Fruit fly (Drosophila melanogaster) whole organism, embryonic: ENCODE data around the gene CG9222.

Experiments used
- CG10321 ChIP-seq: fragments of 200-800 bp; sonication (Bioruptor generic); IDR thresholded peaks from 2 replicates; pipeline ENCODE4 v1.3.6; 2022; ENCODE audit warnings: missing biosample characterization, missing genetic modification characterization
- CG10543 ChIP-seq: fragments of 200-800 bp; sonication (Bioruptor generic); optimal IDR thresholded peaks from 3 replicates; lab custom pipeline; 2017; ENCODE audit warnings: missing biosample characterization, mild to moderate bottlenecking, missing genetic modification characterization, moderate library complexity
- CG12769 ChIP-seq: fragments of 200-800 bp; sonication (Bioruptor generic); optimal IDR thresholded peaks from 2 replicates; lab custom pipeline; 2019; ENCODE audit warnings: missing biosample characterization, mild to moderate bottlenecking, missing genetic modification characterization, moderate library complexity
- CG12942 ChIP-seq: fragments of 200-800 bp; sonication (Bioruptor generic); optimal IDR thresholded peaks from 3 replicates; lab custom pipeline; 2016; ENCODE audit warnings: missing biosample characterization, missing genetic modification characterization
- CG13287 ChIP-seq: fragments of 200-800 bp; sonication (Bioruptor generic); IDR thresholded peaks from 2 replicates; pipeline ENCODE4 v1.3.6; 2022; ENCODE audit warnings: missing biosample characterization, missing genetic modification characterization; ENCODE audit not compliant: partially characterized antibody
- CG14014 ChIP-seq: fragments of 200-800 bp; sonication (Bioruptor generic); IDR thresholded peaks from 2 replicates; pipeline ENCODE4 v1.3.6; 2022; ENCODE audit warnings: missing biosample characterization, missing genetic modification characterization
- CG1602 ChIP-seq: fragments of 200-800 bp; sonication (Bioruptor generic); optimal IDR thresholded peaks from 3 replicates; lab custom pipeline; 2016; ENCODE audit warnings: missing biosample characterization, missing genetic modification characterization
- CG1603 ChIP-seq: fragments of 200-800 bp; sonication (Bioruptor generic); optimal IDR thresholded peaks from 2 replicates; lab custom pipeline; 2019; ENCODE audit warnings: missing biosample characterization, mild to moderate bottlenecking, missing genetic modification characterization, moderate library complexity
- CG16813 ChIP-seq: fragments of 200-800 bp; sonication (Bioruptor generic); IDR thresholded peaks from 3 replicates; pipeline ENCODE4 v1.3.6; 2022; ENCODE audit warnings: missing biosample characterization, missing genetic modification characterization; ENCODE audit not compliant: partially characterized antibody
- CG17568 ChIP-seq: fragments of 200-800 bp; sonication (Bioruptor generic); optimal IDR thresholded peaks from 2 replicates; lab custom pipeline; 2018; ENCODE audit warnings: missing biosample characterization, mild to moderate bottlenecking, missing genetic modification characterization, moderate library complexity
- CG17912 ChIP-seq: fragments of 200-800 bp; sonication (Bioruptor generic); optimal IDR thresholded peaks from 2 replicates; lab custom pipeline; 2018; ENCODE audit warnings: missing biosample characterization, mild to moderate bottlenecking, missing genetic modification characterization
- CG18599 ChIP-seq: fragments of 200-800 bp; sonication (Bioruptor generic); optimal IDR thresholded peaks from 3 replicates; lab custom pipeline; 2017; ENCODE audit warnings: missing biosample characterization, missing genetic modification characterization, mild to moderate bottlenecking, moderate library complexity, missing genetic modification reagents
- CG18619 ChIP-seq: fragments of 200-800 bp; sonication (Bioruptor generic); optimal IDR thresholded peaks from 3 replicates; lab custom pipeline; 2017; ENCODE audit warnings: missing biosample characterization, mild to moderate bottlenecking, missing genetic modification characterization
- CG2120 ChIP-seq: fragments of 200-800 bp; sonication (Bioruptor generic); optimal IDR thresholded peaks from 3 replicates; lab custom pipeline; 2016; ENCODE audit warnings: missing biosample characterization, missing genetic modification characterization
- CG2202 ChIP-seq: fragments of 200-800 bp; sonication (Bioruptor generic); optimal IDR thresholded peaks from 2 replicates; lab custom pipeline; 2018; ENCODE audit warnings: missing biosample characterization, mild to moderate bottlenecking, missing genetic modification characterization
- CG2889 ChIP-seq: fragments of 200-800 bp; sonication (Bioruptor generic); IDR thresholded peaks from 3 replicates; pipeline ENCODE4 v1.3.6; 2022; ENCODE audit warnings: missing biosample characterization, missing genetic modification characterization
- CG33557 ChIP-seq: fragments of 200-800 bp; sonication (Bioruptor generic); optimal IDR thresholded peaks from 2 replicates; lab custom pipeline; 2019; ENCODE audit warnings: missing biosample characterization, mild to moderate bottlenecking, missing genetic modification characterization, moderate library complexity
- CG34376 ChIP-seq: fragments of 200-800 bp; sonication (Bioruptor generic); optimal IDR thresholded peaks from 2 replicates; lab custom pipeline; 2018; ENCODE audit warnings: missing biosample characterization, mild to moderate bottlenecking, missing genetic modification characterization
- CG6175 ChIP-seq: fragments of 200-800 bp; sonication (Bioruptor generic); IDR thresholded peaks from 3 replicates; pipeline ENCODE4 v1.3.6; 2022; ENCODE audit warnings: missing biosample characterization, missing genetic modification characterization
- CG8388 ChIP-seq: fragments of 200-800 bp; sonication (Bioruptor generic); optimal IDR thresholded peaks from 2 replicates; lab custom pipeline; 2019; ENCODE audit warnings: missing biosample characterization, mild to moderate bottlenecking, missing genetic modification characterization, moderate library complexity
- CG8924 ChIP-seq: fragments of 200-800 bp; optimal IDR thresholded peaks from 3 replicates; lab custom pipeline; 2019; ENCODE audit warnings: missing biosample characterization, mild to moderate bottlenecking, missing genetic modification characterization, moderate library complexity
- Chrac-16 ChIP-seq: fragments of 200-800 bp; sonication (Bioruptor generic); optimal IDR thresholded peaks from 3 replicates; lab custom pipeline; 2016; ENCODE audit warnings: missing biosample characterization, missing genetic modification characterization
- CrebB ChIP-seq: fragments of 200-800 bp; sonication (Bioruptor generic); optimal IDR thresholded peaks from 3 replicates; lab custom pipeline; 2018; ENCODE audit warnings: missing biosample characterization, mild to moderate bottlenecking, missing genetic modification characterization
- Dip3 ChIP-seq: fragments of 200-800 bp; sonication (Bioruptor generic); optimal IDR thresholded peaks from 3 replicates; lab custom pipeline; 2016; ENCODE audit warnings: missing biosample characterization, missing genetic modification characterization
- HmgD ChIP-seq: fragments of 200-800 bp; sonication (Bioruptor generic); optimal IDR thresholded peaks from 3 replicates; lab custom pipeline; 2016; ENCODE audit warnings: missing biosample characterization, missing genetic modification characterization
- Lhr ChIP-seq: fragments of 200-800 bp; sonication (Bioruptor generic); optimal IDR thresholded peaks from 3 replicates; lab custom pipeline; 2017; ENCODE audit warnings: mild to moderate bottlenecking, missing biosample characterization, missing genetic modification reagents, missing genetic modification characterization
- Optix ChIP-seq: fragments of 200-800 bp; sonication (Bioruptor generic); IDR thresholded peaks from 3 replicates; pipeline ENCODE4 v1.3.6; 2022; ENCODE audit warnings: missing biosample characterization, missing genetic modification characterization
- Pdp1 ChIP-seq, 2 experiments: fragments of 200-800 bp; sonication (Bioruptor generic); optimal IDR thresholded peaks; 3 replicates each; lab custom pipeline; 2016; ENCODE audit warnings: missing biosample characterization in 2 of 2, missing genetic modification characterization in 2 of 2, mild to moderate bottlenecking in 1 of 2, moderate library complexity in 1 of 2
- Scr ChIP-seq: fragments of 200-800 bp; sonication (Bioruptor generic); IDR thresholded peaks from 2 replicates; pipeline ENCODE4 v1.3.6; 2022; ENCODE audit warnings: missing biosample characterization, missing genetic modification characterization; ENCODE audit not compliant: partially characterized antibody
- Tbp ChIP-seq: fragments of >200 bp; optimal IDR thresholded peaks from 2 replicates; lab custom pipeline; 2018; ENCODE audit warnings: missing biosample characterization, missing genetic modification characterization
- abd-A ChIP-seq: fragments of 200-800 bp; sonication (Bioruptor generic); optimal IDR thresholded peaks from 3 replicates; lab custom pipeline; 2019; ENCODE audit warnings: missing biosample characterization, mild to moderate bottlenecking, missing genetic modification characterization, moderate library complexity
- br ChIP-seq: fragments of >200 bp; optimal IDR thresholded peaks from 2 replicates; lab custom pipeline; 2017
- cg ChIP-seq: fragments of 200-800 bp; sonication (Bioruptor generic); optimal IDR thresholded peaks from 3 replicates; lab custom pipeline; 2019; ENCODE audit warnings: missing biosample characterization, mild to moderate bottlenecking, missing genetic modification characterization, moderate library complexity
- chif ChIP-seq, 2 experiments: fragments of 200-800 bp; sonication (Bioruptor generic); optimal IDR thresholded peaks; 3 replicates each; lab custom pipeline; 2016; ENCODE audit warnings: missing biosample characterization in 2 of 2, missing genetic modification characterization in 2 of 2
- chinmo ChIP-seq: fragments of 200-800 bp; sonication (Bioruptor generic); IDR thresholded peaks from 4 replicates; pipeline ENCODE4 v1.3.6; 2022; ENCODE audit warnings: missing biosample characterization, missing genetic modification characterization; ENCODE audit not compliant: partially characterized antibody
- ftz-f1 ChIP-seq: fragments of 200-800 bp; sonication (Bioruptor generic); optimal IDR thresholded peaks from 2 replicates; lab custom pipeline; 2016; ENCODE audit warnings: missing biosample characterization, missing genetic modification characterization
- gem ChIP-seq: fragments of 200-800 bp; sonication (Bioruptor generic); optimal IDR thresholded peaks from 2 replicates; lab custom pipeline; 2019; ENCODE audit warnings: missing biosample characterization, mild to moderate bottlenecking, missing genetic modification characterization, moderate library complexity
- gt ChIP-seq: fragments of 200-800 bp; sonication (Bioruptor generic); IDR thresholded peaks from 2 replicates; pipeline ENCODE4 v1.3.6; 2022; ENCODE audit warnings: missing biosample characterization, missing genetic modification characterization
- kah ChIP-seq: fragments of 200-800 bp; sonication (Bioruptor generic); optimal IDR thresholded peaks from 2 replicates; lab custom pipeline; 2018; ENCODE audit warnings: missing biosample characterization, mild to moderate bottlenecking, missing genetic modification characterization
- lola ChIP-seq, 3 experiments: fragments of >200 bp in 2 of 3; fragments of 200-800 bp in 1 of 3; sonication (Bioruptor generic) in 1 of 3; optimal IDR thresholded peaks; 2 replicates each; lab custom pipeline; 2017 to 2019; ENCODE audit warnings: missing biosample characterization in 3 of 3, missing genetic modification characterization in 3 of 3, mild to moderate bottlenecking in 1 of 3, moderate library complexity in 1 of 3
- mam ChIP-seq: fragments of 200-800 bp; sonication (Bioruptor generic); optimal IDR thresholded peaks from 3 replicates; lab custom pipeline; 2016; ENCODE audit warnings: missing biosample characterization, missing genetic modification characterization
- mirr ChIP-seq: fragments of 200-800 bp; sonication (Bioruptor generic); optimal IDR thresholded peaks from 3 replicates; lab custom pipeline; 2018; ENCODE audit warnings: missing biosample characterization, mild to moderate bottlenecking, missing genetic modification characterization
- repo ChIP-seq: fragments of 200-800 bp; sonication (Bioruptor generic); optimal IDR thresholded peaks from 2 replicates; lab custom pipeline; 2016; ENCODE audit warnings: missing biosample characterization, missing genetic modification characterization
- salm ChIP-seq: fragments of 200-800 bp; sonication (Bioruptor generic); optimal IDR thresholded peaks from 2 replicates; lab custom pipeline; 2018; ENCODE audit warnings: missing biosample characterization, mild to moderate bottlenecking, missing genetic modification characterization
- schlank ChIP-seq: fragments of 200-800 bp; sonication (Bioruptor generic); optimal IDR thresholded peaks from 2 replicates; lab custom pipeline; 2018; ENCODE audit warnings: missing biosample characterization, mild to moderate bottlenecking, missing genetic modification characterization
- tin ChIP-seq: fragments of 200-800 bp; sonication (Bioruptor generic); optimal IDR thresholded peaks from 3 replicates; lab custom pipeline; 2016; ENCODE audit warnings: missing biosample characterization, missing genetic modification characterization
- usp ChIP-seq: fragments of >200 bp; optimal IDR thresholded peaks from 2 replicates; lab custom pipeline; 2017; ENCODE audit warnings: missing biosample characterization, missing genetic modification characterization
- vnd ChIP-seq: fragments of 200-800 bp; sonication (Bioruptor generic); IDR thresholded peaks from 3 replicates; pipeline ENCODE4 v1.3.6; 2022; ENCODE audit warnings: missing biosample characterization, missing genetic modification characterization; ENCODE audit not compliant: partially characterized antibody
- vvl ChIP-seq: fragments of 200-800 bp; sonication (Bioruptor generic); IDR thresholded peaks from 2 replicates; pipeline ENCODE4 v1.3.6; 2022; ENCODE audit warnings: missing biosample characterization, missing genetic modification characterization

The CG9222 gene

dm6 chr2L:6082936-6083627 is 47.7 kb upstream of the CG9222 start (continued):
- TF ChIP-seq CG10543, result peak; percentile 95
- peak; percentile 54 for TF ChIP-seq CG17568 (GFP tag; lab: Kevin White, UChicago)
- TF ChIP-seq chinmo (GFP tag; lab: Robert Waterston, UW), result peak; percentile 96; the same call in 3 of the 4 replicates
- TF ChIP-seq gt (GFP tag; lab: Robert Waterston, UW), result no peak
- TF ChIP-seq CG2120, result peak; percentile 4
- 0 out of 3 replicates have a peak, but pooled peaks have one; percentile 21 for TF ChIP-seq vnd
- peak; percentile 60 for TF ChIP-seq cg
- no peak for TF ChIP-seq CG2889 (GFP tag; lab: Robert Waterston, UW)
- TF ChIP-seq mirr (GFP tag; lab: Kevin White, UChicago), result peak; percentile 98
- TF ChIP-seq repo, result no peak
- TF ChIP-seq CG16813 (GFP tag; lab: Robert Waterston, UW), result no peak
- no peak for TF ChIP-seq mam (GFP tag; lab: Kevin White, UChicago)
- peak; percentile 75 for TF ChIP-seq CrebB (tag; lab: Kevin White, UChicago)
- no peak for TF ChIP-seq chif (GFP tag; optimal IDR thresholded peaks at IDR 0.05; lab: Kevin White, UChicago)
- TF ChIP-seq Dip3 (GFP tag; lab: Kevin White, UChicago), result no peak
- TF ChIP-seq vvl, result no peak
- TF ChIP-seq CG18599, result peak; percentile 25
- TF ChIP-seq schlank, result peak; percentile 8
- no peak for TF ChIP-seq tin (GFP tag; lab: Kevin White, UChicago)
- peak; percentile 70 for TF ChIP-seq CG12769
- TF ChIP-seq gem (tag; lab: Kevin White, UChicago), result peak; percentile 19
- no peak for TF ChIP-seq kah (GFP tag; lab: Kevin White, UChicago)
- TF ChIP-seq Tbp, result no peak
- no peak for TF ChIP-seq CG10321 (GFP tag; lab: Robert Waterston, UW)
- no peak for TF ChIP-seq br
- TF ChIP-seq CG33557 (GFP tag; lab: Kevin White, UChicago), result peak; percentile 36
- TF ChIP-seq CG6175, result no peak
- TF ChIP-seq lola (GFP tag; optimal IDR thresholded peaks at IDR 0.05; lab: Kevin White, UChicago), result no peak
- TF ChIP-seq CG13287, result 0 out of 2 replicates have a peak, but pooled peaks have one; percentile 26
- no peak for TF ChIP-seq Optix (GFP tag; lab: Robert Waterston, UW)
- peak; percentile 66 for TF ChIP-seq abd-A (tag; lab: Kevin White, UChicago)
- no peak for TF ChIP-seq Scr (GFP tag; lab: Robert Waterston, UW)
- TF ChIP-seq Chrac-16, result no peak
- no peak for TF ChIP-seq Lhr
- TF ChIP-seq Pdp1 (GFP tag; optimal IDR thresholded peaks at IDR 0.05; lab: Kevin White, UChicago), result peak in 1 of 2 experiments; percentile 70
- no peak for TF ChIP-seq CG2202 (tag; lab: Kevin White, UChicago)
- peak; percentile 95 for TF ChIP-seq CG34376 (GFP tag; lab: Kevin White, UChicago)
- peak; percentile 37 for TF ChIP-seq CG8924 (tag; lab: Kevin White, UChicago)
- TF ChIP-seq CG17912 (GFP tag; lab: Kevin White, UChicago), result peak; percentile 25
- no peak for TF ChIP-seq HmgD (GFP tag; lab: Kevin White, UChicago)
- TF ChIP-seq CG18619, result peak; percentile 26
- no peak for TF ChIP-seq usp (GFP tag; lab: Kevin White, UChicago)
- TF ChIP-seq salm (tag; lab: Kevin White, UChicago), result peak; percentile 11
- TF ChIP-seq CG14014 (GFP tag; lab: Robert Waterston, UW), result peak; percentile 11; the same call in 1 of the 2 replicates
- TF ChIP-seq CG8388 (GFP tag; lab: Kevin White, UChicago), result no peak
- TF ChIP-seq CG1603 (tag; lab: Kevin White, UChicago), result peak; percentile 19
- no peak for TF ChIP-seq CG12942 (GFP tag; lab: Kevin White, UChicago)
- TF ChIP-seq CG1602 (GFP tag; lab: Kevin White, UChicago), result no peak
- peak; percentile 96 for TF ChIP-seq ftz-f1 (GFP tag; lab: Kevin White, UChicago)
